Fruit fly (Drosophila melanogaster) whole organism, pupa: Measurements from ENCODE around the gene Scp2.

Experiments
- CG10348 ChIP-seq: fragments of 200-800 bp; sonication (Bioruptor generic); IDR thresholded peaks from 2 replicates; pipeline ENCODE4 v1.3.6; 2022; ENCODE audit warnings: missing biosample characterization, missing genetic modification characterization
- CG12605 ChIP-seq: fragments of 200-800 bp; sonication (Bioruptor generic); IDR thresholded peaks from 2 replicates; pipeline ENCODE4 v1.3.6; 2022; ENCODE audit warnings: missing biosample characterization, missing genetic modification characterization
- CG13204 ChIP-seq: fragments of 200-800 bp; sonication (Bioruptor generic); optimal IDR thresholded peaks from 2 replicates; lab custom pipeline; 2018; ENCODE audit warnings: missing biosample characterization, mild to moderate bottlenecking, missing genetic modification characterization, moderate library complexity
- CG14655 ChIP-seq: fragments of 200-800 bp; sonication (Bioruptor generic); optimal IDR thresholded peaks from 3 replicates; lab custom pipeline; 2017; ENCODE audit warnings: mild to moderate bottlenecking, missing biosample characterization, missing genetic modification reagents, missing genetic modification characterization
- CG15710 ChIP-seq: fragments of 200-800 bp; sonication (Bioruptor generic); optimal IDR thresholded peaks from 2 replicates; lab custom pipeline; 2018; ENCODE audit warnings: missing biosample characterization, mild to moderate bottlenecking, missing genetic modification characterization, moderate library complexity
- CG17806 ChIP-seq: fragments of 200-800 bp; sonication (Bioruptor generic); optimal IDR thresholded peaks from 2 replicates; lab custom pipeline; 2018; ENCODE audit warnings: missing biosample characterization, mild to moderate bottlenecking, missing genetic modification characterization, moderate library complexity
- CG32121 ChIP-seq: fragments of 200-800 bp; sonication (Bioruptor generic); IDR thresholded peaks from 2 replicates; pipeline ENCODE4 v1.3.6; 2022; ENCODE audit warnings: missing biosample characterization, missing genetic modification characterization
- CG34367 ChIP-seq: fragments of 200-800 bp; sonication (Bioruptor generic); optimal IDR thresholded peaks from 2 replicates; lab custom pipeline; 2018; ENCODE audit warnings: missing biosample characterization, mild to moderate bottlenecking, missing genetic modification characterization
- CG4496 ChIP-seq: fragments of 200-800 bp; sonication (Bioruptor generic); IDR thresholded peaks from 3 replicates; pipeline ENCODE4 v1.3.6; 2022; ENCODE audit warnings: missing biosample characterization, missing genetic modification characterization
- CG8159 ChIP-seq: fragments of 200-800 bp; sonication (Bioruptor generic); optimal IDR thresholded peaks from 3 replicates; lab custom pipeline; 2018; ENCODE audit warnings: missing biosample characterization, mild to moderate bottlenecking, missing genetic modification characterization, moderate library complexity
- CG8301 ChIP-seq: fragments of 200-800 bp; sonication (Bioruptor generic); optimal IDR thresholded peaks from 2 replicates; lab custom pipeline; 2018; ENCODE audit warnings: missing biosample characterization, mild to moderate bottlenecking, missing genetic modification characterization
- CG9948 ChIP-seq: fragments of 200-800 bp; sonication (Bioruptor generic); optimal IDR thresholded peaks from 2 replicates; lab custom pipeline; 2018; ENCODE audit warnings: missing biosample characterization, mild to moderate bottlenecking, missing genetic modification characterization, moderate library complexity
- D1 ChIP-seq: fragments of 200-800 bp; sonication (Bioruptor generic); optimal IDR thresholded peaks from 2 replicates; lab custom pipeline; 2018; ENCODE audit warnings: missing biosample characterization, mild to moderate bottlenecking, missing genetic modification characterization, moderate library complexity
- EcR ChIP-seq: fragments of 200-800 bp; sonication (Bioruptor generic); optimal IDR thresholded peaks from 3 replicates; lab custom pipeline; 2019; ENCODE audit warnings: missing biosample characterization, missing genetic modification characterization, mild to moderate bottlenecking, moderate library complexity, missing genetic modification reagents
- Ets98B ChIP-seq: fragments of 200-800 bp; sonication (Bioruptor generic); IDR thresholded peaks from 2 replicates; pipeline ENCODE4 v1.3.6; 2022; ENCODE audit warnings: missing biosample characterization, missing genetic modification characterization
- Pif1A ChIP-seq: fragments of 200-800 bp; sonication (Bioruptor generic); optimal IDR thresholded peaks from 3 replicates; lab custom pipeline; 2016; ENCODE audit warnings: missing biosample characterization, missing genetic modification characterization
- Pif1B ChIP-seq: fragments of 200-800 bp; sonication (Bioruptor generic); optimal IDR thresholded peaks from 3 replicates; lab custom pipeline; 2016; ENCODE audit warnings: missing biosample characterization, missing genetic modification characterization
- Snoo ChIP-seq: fragments of 200-800 bp; sonication (Bioruptor generic); optimal IDR thresholded peaks from 3 replicates; lab custom pipeline; 2017; ENCODE audit warnings: missing biosample characterization, mild to moderate bottlenecking, missing genetic modification characterization, inconsistent platforms
- fd96Ca ChIP-seq: fragments of 200-800 bp; sonication (Bioruptor generic); IDR thresholded peaks from 3 replicates; pipeline ENCODE4 v1.3.6; 2022; ENCODE audit warnings: missing biosample characterization, missing genetic modification characterization
- gl ChIP-seq: fragments of 200-800 bp; sonication (Bioruptor generic); optimal IDR thresholded peaks from 2 replicates; lab custom pipeline; 2018; ENCODE audit warnings: missing biosample characterization, mild to moderate bottlenecking, missing genetic modification characterization
- rn ChIP-seq: fragments of 200-800 bp; sonication (Bioruptor generic); IDR thresholded peaks from 2 replicates; pipeline ENCODE4 v1.3.6; 2022; ENCODE audit warnings: missing biosample characterization, missing genetic modification characterization

Gene Scp2

dm6 chr3R:16624371-16624749, 40.9 kb upstream of the Scp2 start, which contains the start of gene Ccdc114:
Ccdc114 (minus strand) TSS chr3R:16624717.
- TF ChIP-seq CG10348 (GFP tag; lab: Robert Waterston, UW) (no peak), CG8301 (tag; lab: Kevin White, UChicago) (no peak), rn (GFP tag; lab: Robert Waterston, UW) (no peak), CG9948 (tag; lab: Kevin White, UChicago) (no peak), CG17806 (no peak), CG12605 (GFP tag; lab: Robert Waterston, UW) (no peak), Pif1B (no peak)

DNA sequence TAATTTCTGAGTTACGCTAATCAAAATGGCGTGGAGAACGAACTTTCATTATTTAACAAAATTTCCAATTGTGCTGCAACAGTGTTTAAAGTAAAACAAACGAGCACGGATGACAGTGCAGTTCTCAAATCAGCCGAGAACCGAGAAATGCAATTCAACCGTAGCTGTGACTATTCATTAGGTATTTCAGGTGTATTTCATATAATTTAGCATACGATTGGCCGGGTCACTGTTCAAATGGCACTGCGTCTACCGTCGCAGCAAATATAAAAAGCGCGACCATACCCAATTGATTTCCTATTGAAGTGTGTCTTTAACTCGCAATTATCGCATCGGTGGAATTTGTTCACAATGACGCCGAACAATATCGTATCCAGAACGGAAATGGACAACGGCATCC, 37.0 kb upstream of the Scp2 start, which contains the start of gene CG14893:
TSS of gene CG14893 (plus strand) at position 301 of the 400 bp plus-strand sequence.
- TF ChIP-seq Snoo, result no peak
- no peak for TF ChIP-seq gl
- no peak for TF ChIP-seq CG14655 (GFP tag; lab: Kevin White, UChicago)
- TF ChIP-seq rn (GFP tag; lab: Robert Waterston, UW), result no peak
- no peak for TF ChIP-seq CG15710 (tag; lab: Kevin White, UChicago)
- TF ChIP-seq fd96Ca (GFP tag; lab: Robert Waterston, UW), result no peak
- no peak for TF ChIP-seq EcR (GFP tag; lab: Kevin White, UChicago)
- TF ChIP-seq CG12605 (GFP tag; lab: Robert Waterston, UW), result no peak
- no peak for TF ChIP-seq CG10348 (GFP tag; lab: Robert Waterston, UW)
- no peak for TF ChIP-seq CG8301 (tag; lab: Kevin White, UChicago)
- TF ChIP-seq CG9948 (tag; lab: Kevin White, UChicago), result no peak
- TF ChIP-seq CG32121 (GFP tag; lab: Robert Waterston, UW), result no peak
- TF ChIP-seq CG8159, result no peak
- TF ChIP-seq Ets98B (GFP tag; lab: Robert Waterston, UW), result no peak
- no peak for TF ChIP-seq CG13204 (GFP tag; lab: Kevin White, UChicago)
- no peak for TF ChIP-seq Pif1B
- TF ChIP-seq CG17806, result no peak

- no peak for TF ChIP-seq fd96Ca (GFP tag; lab: Robert Waterston, UW)
- TF ChIP-seq, all 21 proteins: peak for 0
These were observed 34.2 kb upstream of the Scp2 start, which contains the start of gene CG17560 for dm6 chr3R:16617650-16618049. CG17560 (plus strand) TSS chr3R:16617950.

DNA sequence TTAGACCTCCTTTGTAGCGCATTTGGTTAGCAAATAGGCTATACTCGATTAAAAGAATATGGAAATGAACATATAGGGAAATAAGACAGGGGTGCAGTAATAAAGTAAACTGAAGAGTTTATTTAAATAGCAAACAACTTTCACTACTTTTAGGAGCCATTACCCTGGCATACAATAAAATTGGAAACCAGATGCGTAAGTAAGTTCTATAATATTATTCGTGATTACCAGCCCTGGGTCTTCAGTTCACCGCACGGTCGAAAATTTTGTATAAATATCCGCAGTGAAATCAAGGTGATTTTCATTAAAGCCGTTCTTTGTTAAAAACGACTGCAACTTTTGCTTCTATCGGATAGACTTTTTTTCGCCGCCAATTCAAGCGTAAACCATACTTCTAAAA, 31.5 kb upstream of the Scp2 start, which contains the start of gene CG17562:
TSS of gene CG17562 (plus strand) at position 301 of the 400 bp plus-strand sequence.
- no peak for TF ChIP-seq rn (GFP tag; lab: Robert Waterston, UW)
- TF ChIP-seq CG12605 (GFP tag; lab: Robert Waterston, UW), result no peak
- no peak for TF ChIP-seq CG34367
- no peak for TF ChIP-seq Pif1A (GFP tag; lab: Kevin White, UChicago)
- TF ChIP-seq Snoo, result no peak
- TF ChIP-seq fd96Ca (GFP tag; lab: Robert Waterston, UW), result no peak
- no peak for TF ChIP-seq CG13204 (GFP tag; lab: Kevin White, UChicago)
- TF ChIP-seq gl, result no peak
- no peak for TF ChIP-seq D1
- TF ChIP-seq CG8301 (tag; lab: Kevin White, UChicago), result no peak
- TF ChIP-seq Ets98B (GFP tag; lab: Robert Waterston, UW), result no peak
- no peak for TF ChIP-seq CG4496 (GFP tag; lab: Robert Waterston, UW)
- TF ChIP-seq CG17806, result no peak

- TF ChIP-seq D1 (peak; percentile 78), CG9948 (tag; lab: Kevin White, UChicago) (no peak), CG17806 (no peak), Pif1B (no peak), CG8159 (no peak)
These were observed 30.8 kb upstream of the Scp2 start, which contains the start of gene CG10340 for dm6 chr3R:16614241-16614640. CG10340 (minus strand) TSS chr3R:16614391.

- TF ChIP-seq CG13204 (GFP tag; lab: Kevin White, UChicago) (no peak), CG14655 (GFP tag; lab: Kevin White, UChicago) (no peak), gl (no peak), CG15710 (tag; lab: Kevin White, UChicago) (no peak), Snoo (no peak), CG17806 (no peak), CG32121 (GFP tag; lab: Robert Waterston, UW) (no peak), CG34367 (no peak), rn (GFP tag; lab: Robert Waterston, UW) (no peak), Pif1B (no peak), CG10348 (GFP tag; lab: Robert Waterston, UW) (no peak), Ets98B (GFP tag; lab: Robert Waterston, UW) (no peak)
These were observed 29.8 kb upstream of the Scp2 start, which contains the start of gene CG12783 for dm6 chr3R:16613300-16613699. CG12783 (minus strand) TSS chr3R:16613400.

- TF ChIP-seq Pif1B, result no peak
- no peak for TF ChIP-seq Snoo
- no peak for TF ChIP-seq CG8301 (tag; lab: Kevin White, UChicago)
- no peak for TF ChIP-seq rn (GFP tag; lab: Robert Waterston, UW)
- no peak for TF ChIP-seq Pif1A (GFP tag; lab: Kevin White, UChicago)
- no peak for TF ChIP-seq CG17806
- TF ChIP-seq Ets98B (GFP tag; lab: Robert Waterston, UW), result no peak
These were observed 27.8 kb upstream of the Scp2 start for dm6 chr3R:16611240-16611639.
